Worm (Caenorhabditis elegans): ENCODE measurements around the gene F09B12.7.
A peak's percentile ranks its signal among the peaks of the same experiment; 100 is the strongest.

F09B12.7 gene

DNA sequence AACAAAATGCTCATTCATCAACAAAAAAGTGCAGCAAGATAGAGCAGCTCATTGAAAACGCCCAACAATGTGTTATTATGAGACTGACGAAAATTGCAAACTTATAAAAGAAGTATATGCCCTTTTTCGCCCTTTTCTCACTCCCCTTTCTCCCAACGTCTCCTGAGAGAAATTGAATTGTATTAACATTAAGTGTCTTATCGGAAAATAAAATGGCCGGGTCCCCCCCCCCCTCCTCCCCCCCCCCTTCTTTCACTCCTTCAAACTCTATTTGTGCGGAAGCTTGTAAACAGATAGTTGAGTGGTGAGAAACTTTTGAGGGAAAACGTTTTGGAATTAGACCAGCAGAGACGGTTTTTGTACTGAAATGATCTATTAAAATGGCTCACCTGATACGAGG lies 31.9 kb upstream of the F09B12.7 start:
- TF ChIP-seq fkh-10 (GFP tag; optimal IDR thresholded peaks at IDR 0.05): no peak
- no peak for TF ChIP-seq hmg-1.1 (GFP tag; IDR thresholded peaks at IDR 0.05)
- no peak for TF ChIP-seq mdt-29 (GFP tag; IDR thresholded peaks at IDR 0.05)

DNA sequence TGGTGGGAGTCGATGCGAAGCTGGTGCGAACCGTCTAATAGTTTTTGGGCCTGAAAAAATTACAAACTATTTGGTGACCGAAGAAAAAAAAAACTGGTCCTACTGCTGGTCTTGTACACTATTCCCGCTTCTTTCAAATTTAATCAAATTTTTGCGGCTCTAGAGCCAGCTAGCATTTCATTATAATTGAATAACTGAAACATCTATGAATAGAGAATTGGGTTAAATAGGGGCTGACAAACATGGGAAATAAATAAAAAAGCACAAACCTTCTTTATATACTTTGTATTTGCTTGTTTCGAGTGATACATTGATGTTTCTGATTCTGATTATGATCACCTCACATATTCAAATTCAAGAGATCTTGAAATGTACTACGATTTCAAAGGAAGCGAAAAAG lies 30.3 kb upstream of the F09B12.7 start:
- TF ChIP-seq ces-1 (GFP tag; optimal IDR thresholded peaks at IDR 0.05) (peak; percentile 30), set-16 (GFP tag; IDR thresholded peaks at IDR 0.05) (no peak)

DNA sequence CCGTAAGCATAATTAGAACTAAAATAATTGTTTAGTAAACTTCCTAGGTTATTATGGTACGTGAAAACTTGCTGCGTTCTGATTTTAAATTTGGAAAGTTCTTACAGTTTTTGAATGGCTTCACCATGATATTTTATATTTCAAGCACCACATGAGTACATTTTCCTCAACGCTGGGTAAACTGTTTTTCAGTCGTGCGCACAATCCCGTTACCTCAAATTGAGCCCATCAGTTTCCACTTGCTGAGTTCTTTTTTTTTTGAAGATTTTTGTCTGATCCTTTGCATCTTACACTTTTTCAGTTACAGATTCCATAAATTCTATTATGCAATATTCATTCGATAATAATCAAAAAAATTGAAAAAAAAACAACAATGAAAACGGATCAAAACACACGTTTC lies 25.7 kb upstream of the F09B12.7 start:
- no peak for TF ChIP-seq unc-62 (GFP tag; optimal IDR thresholded peaks at IDR 0.05 in 1 of 2)
- no peak for TF ChIP-seq unc-62 (tag; optimal IDR thresholded peaks at IDR 0.05)
- TF ChIP-seq set-16 (GFP tag; IDR thresholded peaks at IDR 0.05): no peak
- no peak for TF ChIP-seq mdt-29 (GFP tag; IDR thresholded peaks at IDR 0.05)
- TF ChIP-seq aha-1 (tag): peak; percentile 91

DNA sequence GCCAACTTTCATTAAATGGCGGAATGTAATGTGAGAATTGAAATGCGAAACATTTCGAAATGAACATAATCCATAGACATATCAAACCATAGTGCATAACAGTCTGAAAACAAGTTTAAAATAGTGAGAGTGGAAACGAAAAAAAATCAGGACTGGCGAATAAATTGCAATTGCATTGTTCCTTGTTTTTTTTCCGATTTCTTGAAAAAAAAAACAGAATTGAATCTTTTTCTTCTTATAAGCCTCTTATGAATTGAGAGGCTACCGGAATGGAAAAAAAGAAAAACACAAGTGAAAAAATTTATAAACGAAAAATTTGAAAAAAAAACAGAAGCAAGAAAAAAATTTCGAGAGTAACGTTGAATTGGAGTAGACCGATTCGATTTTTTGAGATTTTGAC lies 21.6 kb upstream of the F09B12.7 start, which contains the start of gene R07D5.2:
Gene R07D5.2 (minus strand): TSS at position 101 of the 400 bp plus-strand sequence.
- TF ChIP-seq fkh-10 (GFP tag; optimal IDR thresholded peaks at IDR 0.05): no peak
- no peak for TF ChIP-seq F49E8.2 (tag; optimal IDR thresholded peaks at IDR 0.05; ENCODE audit: borderline replicate concordance)
- TF ChIP-seq nhr-28 (tag; optimal IDR thresholded peaks at IDR 0.05): no peak
- TF ChIP-seq sdz-12 (GFP tag; optimal IDR thresholded peaks at IDR 0.05): no peak
- TF ChIP-seq F10B5.3 (tag; optimal IDR thresholded peaks at IDR 0.05): no peak
- no peak for TF ChIP-seq hlh-11 (tag; optimal IDR thresholded peaks at IDR 0.05)
- no peak for TF ChIP-seq nhr-48 (tag; optimal IDR thresholded peaks at IDR 0.05)
- no peak for TF ChIP-seq rbr-2 (tag; optimal IDR thresholded peaks at IDR 0.05)
- no peak for TF ChIP-seq nhr-6 (tag; optimal IDR thresholded peaks at IDR 0.05)
- no peak for TF ChIP-seq daf-8 (GFP tag; IDR thresholded peaks at IDR 0.05)
- TF ChIP-seq hmg-1.1 (GFP tag; IDR thresholded peaks at IDR 0.05): no peak
- TF ChIP-seq aha-1 (tag): no peak
- no peak for TF ChIP-seq F44E2.7 (GFP tag; IDR thresholded peaks at IDR 0.05)
- TF ChIP-seq egl-43 (GFP tag; IDR thresholded peaks at IDR 0.05): no peak

- peak in 1 of 2 experiments; percentile 1 for TF ChIP-seq unc-62 (GFP tag; optimal IDR thresholded peaks at IDR 0.05 in 1 of 2)
- no peak for TF ChIP-seq unc-62 (tag; optimal IDR thresholded peaks at IDR 0.05)
- TF ChIP-seq R02D3.7 (tag; optimal IDR thresholded peaks at IDR 0.05): no peak
These were observed 20.9 kb upstream of the F09B12.7 start for ce11 chrX:15115748-15116147.

DNA sequence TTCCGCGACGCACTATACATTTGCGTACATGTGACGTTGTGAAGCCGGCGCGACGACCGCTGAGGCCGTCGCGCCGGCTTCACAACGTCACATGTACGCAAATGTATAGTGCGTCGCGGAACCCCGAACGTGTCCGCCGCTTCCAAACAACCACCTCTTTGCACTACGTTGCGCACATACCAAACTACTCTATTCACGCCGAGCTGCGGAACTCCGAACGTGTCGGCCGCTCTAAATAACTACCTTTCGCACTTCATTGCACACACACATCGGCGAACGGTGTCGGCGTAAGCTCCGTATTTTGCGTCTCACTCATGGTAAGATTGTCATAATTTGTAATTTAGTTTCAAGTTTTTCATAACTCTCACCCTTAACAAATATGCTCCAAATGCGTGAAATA lies 17.3 kb upstream of the F09B12.7 start:
- TF ChIP-seq unc-62 (GFP tag; optimal IDR thresholded peaks at IDR 0.05 in 1 of 2) (peak in 1 of 2 experiments; percentile 88), unc-62 (tag; optimal IDR thresholded peaks at IDR 0.05) (no peak), daf-12 (tag; optimal IDR thresholded peaks at IDR 0.05) (no peak)

ce11 chrX:15107747-15108252 lies 12.9 kb upstream of the F09B12.7 start, which contains the start of gene mlt-9:
Gene mlt-9 (minus strand): TSS chrX:15107797.
- peak; percentile 6 for TF ChIP-seq hlh-11 (tag; optimal IDR thresholded peaks at IDR 0.05)
- no peak for TF ChIP-seq lim-7 (GFP tag; IDR thresholded peaks at IDR 0.05)
- TF ChIP-seq hmg-1.1 (GFP tag; IDR thresholded peaks at IDR 0.05): 0 out of 2 replicates have a peak, but pooled peaks have one; percentile 10
- no peak for TF ChIP-seq ceh-32 (tag; optimal IDR thresholded peaks at IDR 0.05; ENCODE audit: poor library complexity)
- no peak for TF ChIP-seq pha-4 (GFP tag; IDR thresholded peaks at IDR 0.05)
- TF ChIP-seq pha-4 (tag; optimal IDR thresholded peaks at IDR 0.05): no peak
- no peak for TF ChIP-seq dmd-8 (GFP tag; IDR thresholded peaks at IDR 0.05)

DNA sequence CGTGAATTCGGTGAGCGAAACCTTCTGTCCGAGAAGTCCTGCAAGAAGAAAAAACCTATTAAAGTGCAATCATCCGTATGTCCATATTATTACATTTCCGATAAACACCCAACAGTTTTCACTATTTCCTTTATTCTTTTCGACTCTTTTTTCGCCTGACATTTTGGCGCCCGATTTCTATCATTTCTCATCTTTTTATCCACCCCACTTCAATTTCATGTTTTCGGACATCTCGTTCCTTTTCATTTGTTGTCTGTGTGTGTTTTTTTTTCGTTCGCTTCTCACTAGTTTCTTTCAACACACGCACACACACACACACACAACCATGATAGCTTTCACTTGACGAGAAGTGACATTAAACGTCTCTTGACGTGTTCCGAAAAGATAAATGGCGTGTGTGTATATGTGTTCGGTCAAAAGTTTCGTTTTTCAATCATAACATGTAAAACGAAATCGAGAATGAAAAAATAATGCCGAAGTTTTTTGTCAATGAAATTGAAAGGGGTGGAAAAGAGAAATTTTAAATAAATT lies 10.2 kb upstream of the F09B12.7 start:
- TF ChIP-seq jun-1 (tag; optimal IDR thresholded peaks at IDR 0.05) (no peak), zip-11 (GFP tag; IDR thresholded peaks at IDR 0.05) (no peak), ztf-7 (tag; optimal IDR thresholded peaks at IDR 0.05) (no peak), daf-19 (GFP tag; conservative IDR thresholded peaks at IDR 0.05) (no peak), daf-16 (GFP tag; optimal IDR thresholded peaks at IDR 0.05) (peak in 1 of 2 experiments; percentile 3), daf-16 (tag; optimal IDR thresholded peaks at IDR 0.05) (no peak), nhr-111 (GFP tag; optimal IDR thresholded peaks at IDR 0.05) (no peak), mes-2 (tag; optimal IDR thresholded peaks at IDR 0.05; ENCODE audit: poor library complexity, severe bottlenecking) (peak; percentile 24), fkh-10 (GFP tag; optimal IDR thresholded peaks at IDR 0.05) (no peak), T26A8.4 (GFP tag; IDR thresholded peaks at IDR 0.05) (no peak), lin-39 (tag; optimal IDR thresholded peaks at IDR 0.05) (no peak), nhr-11 (tag; optimal IDR thresholded peaks at IDR 0.05) (no peak), zfp-3 (GFP tag; conservative IDR thresholded peaks at IDR 0.05) (no peak), nhr-76 (tag; optimal IDR thresholded peaks at IDR 0.05) (no peak)
